Worm (Caenorhabditis elegans) whole organism, young adult: ENCODE results near the gene W01F3.2.

Experiments
- tbx-9 ChIP-seq: sonication (generic microtip); optimal IDR thresholded peaks from 2 replicates; lab custom pipeline; 2016; ENCODE audit warnings: borderline replicate concordance, missing genetic modification characterization, inconsistent platforms, missing compliant biosample characterization
- unc-62 ChIP-seq: fragments of 150-350 bp; optimal IDR thresholded peaks from 2 replicates; lab custom pipeline; 2014; ENCODE audit warnings: missing biosample characterization, missing genetic modification reagents, missing genetic modification characterization

DNA sequence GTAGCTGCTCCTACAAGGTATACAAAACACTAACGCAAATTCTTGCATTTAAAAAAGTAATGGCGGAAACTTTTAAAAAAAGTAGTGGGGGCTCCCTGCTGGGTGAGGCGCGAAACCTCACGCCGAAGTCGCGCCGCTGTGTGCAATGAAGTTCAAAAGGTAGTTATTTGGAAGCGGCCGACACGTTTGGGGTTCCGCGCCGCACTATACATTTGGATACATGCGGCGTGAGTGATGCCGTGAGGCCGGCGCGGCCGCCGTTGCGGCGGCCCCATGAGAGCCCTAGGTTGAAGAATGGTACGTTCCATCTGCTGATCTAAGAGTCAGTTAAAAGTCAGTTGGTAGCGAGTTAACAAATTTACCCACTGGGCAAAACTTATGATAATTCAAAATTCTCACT lies 21.7 kb downstream of the W01F3.2 start:
- TF ChIP-seq unc-62 (GFP tag; lab: Kevin White, UChicago), result no peak
- TF ChIP-seq tbx-9 (tag; lab: Kevin White, UChicago), result no peak
